Worm (Caenorhabditis elegans) whole organism, early embryonic: Measurements from ENCODE around the gene pck-1.

Source experiments
- B0310.2 ChIP-seq: sonication (generic microtip); optimal IDR thresholded peaks from 2 replicates; lab custom pipeline; 2016; ENCODE audit warnings: mild to moderate bottlenecking, missing genetic modification characterization, missing compliant biosample characterization
- aly-1 ChIP-seq: sonication (generic microtip); optimal IDR thresholded peaks from 2 replicates; lab custom pipeline; 2016; ENCODE audit warnings: missing genetic modification characterization, missing compliant biosample characterization
- ama-1 ChIP-seq: fragments of 150-350 bp; optimal IDR thresholded peaks from 2 replicates; lab custom pipeline; 2014
- ceh-13 ChIP-seq: fragments of 200-800 bp; sonication (Bioruptor generic); optimal IDR thresholded peaks from 2 replicates; lab custom pipeline; 2018; ENCODE audit warnings: mild to moderate bottlenecking, missing genetic modification characterization, missing compliant biosample characterization
- ceh-36 ChIP-seq: sonication (generic microtip); optimal IDR thresholded peaks from 2 replicates; lab custom pipeline; 2016; ENCODE audit warnings: missing genetic modification characterization, inconsistent platforms, missing compliant biosample characterization
- ets-7 ChIP-seq: sonication (generic microtip); optimal IDR thresholded peaks from 2 replicates; lab custom pipeline; 2016; ENCODE audit warnings: missing genotype, missing genetic modification characterization, missing compliant biosample characterization
- flt-1 ChIP-seq: fragments of 200-800 bp; sonication (Bioruptor generic); IDR thresholded peaks from 2 replicates; pipeline ENCODE4 v1.3.6; 2022; ENCODE audit warnings: missing genetic modification characterization, missing compliant biosample characterization
- hmg-4 ChIP-seq: fragments of 200-800 bp; sonication (Bioruptor generic); optimal IDR thresholded peaks from 2 replicates; lab custom pipeline; 2018; ENCODE audit warnings: mild to moderate bottlenecking, missing genetic modification characterization, missing compliant biosample characterization
- hnd-1 ChIP-seq: sonication (generic microtip); optimal IDR thresholded peaks from 2 replicates; lab custom pipeline; 2016; ENCODE audit warnings: missing genetic modification characterization, missing compliant biosample characterization
- pes-1 ChIP-seq: fragments of 200-800 bp; sonication (Bioruptor generic); IDR thresholded peaks from 2 replicates; pipeline ENCODE4 v1.3.6; 2022; ENCODE audit warnings: missing genetic modification reagents, missing genetic modification characterization, missing compliant biosample characterization
- scrt-1 ChIP-seq: fragments of 200-800 bp; sonication (Bioruptor generic); IDR thresholded peaks from 2 replicates; pipeline ENCODE4 v1.3.6; 2022; ENCODE audit warnings: missing genetic modification characterization, missing compliant biosample characterization
- tbx-37 ChIP-seq: fragments of 200-800 bp; sonication (Bioruptor generic); conservative IDR thresholded peaks from 2 replicates; pipeline ENCODE4 v1.3.6; 2022; ENCODE audit warnings: missing genetic modification reagents, missing genetic modification characterization, missing compliant biosample characterization
- tra-4 ChIP-seq: sonication (generic microtip); optimal IDR thresholded peaks from 2 replicates; lab custom pipeline; 2017; ENCODE audit warnings: missing genetic modification characterization, missing compliant biosample characterization

ce11 chrIII:28841-29240 lies 37.2 kb downstream of the pck-1 start:
- TF ChIP-seq ama-1 (lab: Kevin White, UChicago), result no peak
- no peak for TF ChIP-seq aly-1 (tag; lab: Kevin White, UChicago)
- TF ChIP-seq ceh-36, result no peak
- no peak for TF ChIP-seq tra-4 (tag; lab: Kevin White, UChicago)
- no peak for TF ChIP-seq pes-1 (GFP tag; lab: Robert Waterston, UW)
- TF ChIP-seq ets-7 (tag; lab: Kevin White, UChicago), result no peak
- TF ChIP-seq tbx-37 (GFP tag; lab: Robert Waterston, UW), result no peak
- TF ChIP-seq hmg-4, result no peak
- no peak for TF ChIP-seq B0310.2
- no peak for TF ChIP-seq flt-1
- no peak for TF ChIP-seq hnd-1
- no peak for TF ChIP-seq ceh-13 (GFP tag; lab: Kevin White, UChicago)
- TF ChIP-seq scrt-1 (GFP tag; lab: Robert Waterston, UW), result no peak
